Worm (Caenorhabditis elegans): ENCODE data around the gene aman-2.

aman-2 gene

DNA sequence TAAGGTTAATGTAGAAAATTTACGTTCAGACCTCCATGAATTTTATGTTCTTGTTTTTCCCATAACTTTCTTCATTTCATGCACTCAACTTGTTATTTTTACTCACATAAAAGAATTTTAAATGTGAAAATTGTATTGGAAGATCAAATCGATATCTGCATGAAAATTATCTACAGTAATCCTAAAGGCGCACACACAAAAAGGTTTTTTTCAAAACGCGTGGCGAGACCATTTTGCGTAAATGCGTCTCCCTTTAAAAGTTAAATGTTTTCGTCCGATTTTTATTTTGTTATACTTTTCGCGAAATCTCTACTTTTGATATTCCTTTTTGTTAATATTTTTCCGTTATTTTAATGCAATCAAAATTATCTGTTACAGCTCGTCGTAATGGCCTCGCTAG is 15.9 kb downstream of the aman-2 start, which contains the start of gene R31.2:
Gene R31.2 (plus strand): TSS at position 388 of the 400 bp plus-strand sequence.
- no peak for TF ChIP-seq unc-62 (GFP tag; optimal IDR thresholded peaks at IDR 0.05)
- no peak for TF ChIP-seq nhr-77 (tag; optimal IDR thresholded peaks at IDR 0.05)
- TF ChIP-seq tbx-2 (tag; optimal IDR thresholded peaks at IDR 0.05) = no peak
- no peak for TF ChIP-seq lsy-12 (tag; optimal IDR thresholded peaks at IDR 0.05)

DNA sequence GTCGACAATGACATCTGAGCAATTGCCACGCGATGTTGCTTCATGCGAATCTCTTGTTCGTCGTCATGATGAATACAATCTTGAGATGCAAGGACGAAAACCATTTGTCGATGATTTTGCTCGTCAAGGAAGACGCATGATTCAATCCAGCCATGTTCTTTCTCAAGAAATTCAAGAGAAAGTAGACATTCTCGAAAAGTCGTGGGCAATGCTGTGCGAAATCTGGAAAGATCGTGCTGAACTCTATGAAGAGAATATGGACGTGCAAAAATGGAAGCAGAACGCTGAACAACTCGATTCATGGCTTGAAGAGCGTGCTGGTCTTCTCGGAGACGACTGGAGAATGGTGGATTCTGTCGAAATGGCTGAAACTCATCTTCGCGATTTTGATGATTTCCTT is 19.8 kb downstream of the aman-2 start:
- TF ChIP-seq pqm-1 (tag; optimal IDR thresholded peaks at IDR 0.05) (no peak), unc-39 (tag; optimal IDR thresholded peaks at IDR 0.05) (no peak), ama-1 (optimal IDR thresholded peaks at IDR 0.05) (no peak), hmg-11 (tag; optimal IDR thresholded peaks at IDR 0.05) (no peak), nhr-43 (tag; optimal IDR thresholded peaks at IDR 0.05; ENCODE audit: poor library complexity, severe bottlenecking) (no peak), nhr-23 (tag; optimal IDR thresholded peaks at IDR 0.05) (no peak), fos-1 (tag; optimal IDR thresholded peaks at IDR 0.05) (no peak), nfya-1 (tag; optimal IDR thresholded peaks at IDR 0.05; ENCODE audit: insufficient read depth) (no peak), nhr-12 (tag; optimal IDR thresholded peaks at IDR 0.05) (no peak), tbx-2 (tag; optimal IDR thresholded peaks at IDR 0.05) (no peak), nhr-28 (tag; optimal IDR thresholded peaks at IDR 0.05) (no peak)

DNA sequence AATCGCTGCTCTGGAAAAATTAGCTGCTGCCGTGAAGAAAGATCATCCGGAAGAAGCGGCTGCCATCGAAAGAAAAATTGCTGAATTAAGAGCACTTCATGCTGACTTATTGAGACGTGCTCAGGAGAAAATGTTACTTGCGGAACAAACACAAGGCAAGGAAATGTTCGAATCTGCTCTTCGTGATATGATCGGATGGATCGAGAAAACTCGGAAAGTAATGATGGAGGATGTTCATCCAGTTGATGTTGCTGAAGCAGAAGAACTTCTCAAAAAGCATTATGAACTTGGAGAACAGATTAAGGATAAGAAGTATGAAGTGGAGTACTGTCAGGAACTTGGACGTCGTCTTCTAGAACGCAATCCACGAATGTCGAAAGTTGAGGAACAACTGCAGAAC is 27.1 kb downstream of the aman-2 start:
- no peak for TF ChIP-seq nhr-237 (tag; optimal IDR thresholded peaks at IDR 0.05)
- TF ChIP-seq zag-1 (tag; optimal IDR thresholded peaks at IDR 0.05) = no peak
- no peak for TF ChIP-seq nhr-11 (tag; optimal IDR thresholded peaks at IDR 0.05)
- no peak for TF ChIP-seq fkh-10 (GFP tag; optimal IDR thresholded peaks at IDR 0.05)
- TF ChIP-seq nhr-43 (tag; optimal IDR thresholded peaks at IDR 0.05; ENCODE audit: poor library complexity, severe bottlenecking) = no peak

DNA sequence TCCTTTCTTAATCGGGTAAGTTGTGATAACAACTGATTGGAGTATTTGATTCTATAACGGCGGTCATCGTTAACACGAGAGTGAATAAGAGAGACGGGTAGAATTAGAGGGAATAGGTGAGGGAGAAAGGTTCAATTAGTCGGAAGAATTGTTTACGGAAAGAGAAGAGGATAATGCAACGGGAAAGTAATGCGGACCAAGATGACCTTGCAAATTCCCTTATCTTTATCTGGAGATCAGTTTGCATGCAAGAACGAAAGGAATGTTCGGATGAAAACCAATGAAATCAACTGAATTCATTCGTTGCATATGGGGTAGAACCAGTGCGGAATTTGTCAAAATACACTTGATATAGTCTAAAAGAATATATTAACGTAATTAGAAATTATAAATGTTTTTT is 30.9 kb downstream of the aman-2 start:
- no peak for TF ChIP-seq nhr-43 (tag; optimal IDR thresholded peaks at IDR 0.05; ENCODE audit: poor library complexity, severe bottlenecking)
- TF ChIP-seq fkh-10 (GFP tag; optimal IDR thresholded peaks at IDR 0.05) = no peak
- TF ChIP-seq mml-1 (tag; optimal IDR thresholded peaks at IDR 0.05) = no peak
- no peak for TF ChIP-seq eor-1 (tag; optimal IDR thresholded peaks at IDR 0.05)
- no peak for TF ChIP-seq unc-39 (tag; optimal IDR thresholded peaks at IDR 0.05)

DNA sequence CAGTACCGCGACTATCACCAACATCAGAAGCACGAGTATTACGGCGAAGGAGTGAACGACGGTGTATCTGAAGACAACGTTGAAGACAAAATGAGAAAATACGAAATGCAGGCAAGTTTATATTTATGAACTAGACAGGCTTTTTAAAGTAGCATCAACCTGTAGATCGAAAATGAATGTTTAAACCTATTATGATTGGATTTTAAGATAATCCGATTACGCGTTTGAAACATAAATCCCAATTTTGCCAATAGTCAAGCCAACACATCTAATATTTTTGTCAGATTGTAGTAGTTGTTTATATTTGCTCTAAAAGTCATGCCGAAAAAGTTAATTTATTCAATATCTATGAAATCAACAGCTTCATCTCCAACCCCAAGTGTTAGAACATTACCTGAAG is 31.8 kb downstream of the aman-2 start:
- no peak for TF ChIP-seq daf-12 (tag; optimal IDR thresholded peaks at IDR 0.05)
- TF ChIP-seq ZK546.5 (tag; optimal IDR thresholded peaks at IDR 0.05) = no peak
- TF ChIP-seq nhr-67 (tag; optimal IDR thresholded peaks at IDR 0.05) = no peak
- TF ChIP-seq ceh-9 (tag; optimal IDR thresholded peaks at IDR 0.05) = no peak
- TF ChIP-seq nhr-237 (tag; optimal IDR thresholded peaks at IDR 0.05) = no peak
- no peak for TF ChIP-seq nfya-1 (tag; optimal IDR thresholded peaks at IDR 0.05; ENCODE audit: insufficient read depth)
- TF ChIP-seq nhr-43 (tag; optimal IDR thresholded peaks at IDR 0.05; ENCODE audit: poor library complexity, severe bottlenecking) = no peak
- TF ChIP-seq hmg-11 (tag; optimal IDR thresholded peaks at IDR 0.05) = no peak

DNA sequence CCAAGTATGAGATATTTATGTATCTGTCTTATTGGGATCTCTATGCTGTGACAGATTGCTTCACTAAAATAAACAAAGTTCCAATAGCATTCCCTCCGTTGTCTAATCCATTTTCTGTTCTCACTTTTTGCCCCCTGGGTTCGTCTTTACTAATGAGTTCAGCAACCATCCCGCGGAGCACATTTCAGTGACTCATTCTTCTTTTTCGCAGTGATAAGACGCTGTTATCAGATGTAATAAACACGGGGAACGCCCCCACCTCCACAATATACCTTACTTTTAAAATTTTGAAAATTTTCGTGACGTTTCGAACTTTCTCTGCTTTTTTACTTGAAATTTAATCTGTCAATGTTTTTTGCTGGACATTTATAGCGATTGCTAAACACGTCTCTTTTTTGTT is 32.9 kb downstream of the aman-2 start:
- no peak for TF ChIP-seq ceh-28 (tag; optimal IDR thresholded peaks at IDR 0.05)
- no peak for TF ChIP-seq fos-1 (tag; optimal IDR thresholded peaks at IDR 0.05)
- TF ChIP-seq zag-1 (tag; optimal IDR thresholded peaks at IDR 0.05) = no peak
- TF ChIP-seq skn-1 (tag; optimal IDR thresholded peaks at IDR 0.05) = no peak
- TF ChIP-seq elt-2 (tag; optimal IDR thresholded peaks at IDR 0.05) = peak; percentile 84
- TF ChIP-seq pha-4 (tag; optimal IDR thresholded peaks at IDR 0.05) = no peak
- TF ChIP-seq nhr-11 (tag; optimal IDR thresholded peaks at IDR 0.05) = no peak
- no peak for TF ChIP-seq nhr-23 (tag; optimal IDR thresholded peaks at IDR 0.05)
- no peak for TF ChIP-seq snpc-4 (tag; optimal IDR thresholded peaks at IDR 0.05)
- peak; percentile 72 for TF ChIP-seq pqm-1 (tag; optimal IDR thresholded peaks at IDR 0.05)
- TF ChIP-seq lin-39 (tag; optimal IDR thresholded peaks at IDR 0.05) = no peak
- no peak for TF ChIP-seq mml-1 (tag; optimal IDR thresholded peaks at IDR 0.05)
- no peak for TF ChIP-seq nfya-1 (tag; optimal IDR thresholded peaks at IDR 0.05; ENCODE audit: insufficient read depth)

DNA sequence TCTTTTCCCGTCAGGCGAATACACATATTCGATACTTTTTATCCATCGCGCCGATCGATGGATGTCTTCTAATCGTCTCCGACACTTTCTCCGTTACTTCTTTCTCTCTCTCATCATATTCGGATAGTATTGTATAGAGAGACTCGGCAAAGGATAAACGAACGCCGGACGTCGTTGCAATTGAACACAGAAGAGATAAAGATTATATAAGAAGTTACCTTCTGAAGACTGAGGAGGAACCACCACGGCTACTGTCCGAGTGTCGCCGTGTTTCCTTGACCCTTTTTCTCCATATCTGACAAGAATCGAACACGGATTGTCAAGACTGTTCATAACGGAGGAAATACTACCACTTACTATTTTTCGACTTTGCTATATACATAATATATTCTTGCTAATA is 33.9 kb downstream of the aman-2 start, which contains the start of gene sma-1:
Gene sma-1 (plus strand): TSS at position 301 of the 400 bp plus-strand sequence.
- TF ChIP-seq ztf-11 (tag; optimal IDR thresholded peaks at IDR 0.05) (no peak), nhr-43 (tag; optimal IDR thresholded peaks at IDR 0.05; ENCODE audit: poor library complexity, severe bottlenecking) (no peak), nhr-237 (tag; optimal IDR thresholded peaks at IDR 0.05) (no peak), elt-3 (tag; optimal IDR thresholded peaks at IDR 0.05) (no peak), nhr-76 (tag; optimal IDR thresholded peaks at IDR 0.05) (no peak), mdl-1 (tag; optimal IDR thresholded peaks at IDR 0.05) (no peak), ztf-4 (tag; optimal IDR thresholded peaks at IDR 0.05) (no peak), pha-4 (tag; optimal IDR thresholded peaks at IDR 0.05) (no peak)
